Worm (Caenorhabditis elegans) whole organism, L1 larva: ENCODE results near the gene mksr-2.

Experiments
- ama-1 ChIP-seq: fragments of 150-350 bp; optimal IDR thresholded peaks from 2 replicates; lab custom pipeline; 2014
- ces-1 ChIP-seq: fragments of 150-350 bp; optimal IDR thresholded peaks from 2 replicates; lab custom pipeline; 2014; ENCODE audit warnings: missing biosample characterization, missing genetic modification reagents, missing genetic modification characterization
- elt-3 ChIP-seq, 6 experiments: fragments of 150-350 bp in 1 of 6; sonication (generic microtip); optimal IDR thresholded peaks; 2 replicates each; lab custom pipeline; 2017 to 2018; ENCODE audit warnings: missing biosample characterization in 6 of 6, missing genetic modification characterization in 6 of 6, inconsistent platforms in 1 of 6
- irx-1 ChIP-seq: sonication (generic microtip); optimal IDR thresholded peaks from 2 replicates; lab custom pipeline; 2016; ENCODE audit warnings: missing genetic modification characterization, missing compliant biosample characterization
- lin-15B ChIP-seq: fragments of 150-350 bp; sonication (generic microtip); optimal IDR thresholded peaks from 3 replicates; lab custom pipeline; 2014; ENCODE audit warnings: missing biosample characterization, missing genetic modification characterization
- lin-39 ChIP-seq: fragments of 150-350 bp; optimal IDR thresholded peaks from 2 replicates; lab custom pipeline; 2014; ENCODE audit warnings: missing biosample characterization, missing genetic modification reagents, missing genetic modification characterization
- mdl-1 ChIP-seq, 2 experiments: fragments of 150-350 bp; optimal IDR thresholded peaks; 2 replicates each; lab custom pipeline; 2014 to 2017; ENCODE audit warnings: missing biosample characterization in 2 of 2, missing genetic modification characterization in 2 of 2, inconsistent platforms in 1 of 2
- mep-1 ChIP-seq: fragments of 150-350 bp; optimal IDR thresholded peaks from 2 replicates; lab custom pipeline; 2014; ENCODE audit warnings: missing biosample characterization, missing genetic modification characterization
- nhr-28 ChIP-seq: fragments of 150-350 bp; optimal IDR thresholded peaks from 2 replicates; lab custom pipeline; 2014; ENCODE audit warnings: missing biosample characterization, missing genetic modification characterization
- pax-3 ChIP-seq: fragments of 200-800 bp; sonication (Bioruptor generic); optimal IDR thresholded peaks from 2 replicates; lab custom pipeline; 2018; ENCODE audit warnings: mild to moderate bottlenecking, missing genetic modification characterization, moderate library complexity, missing compliant biosample characterization
- skn-1 ChIP-seq: fragments of 150-350 bp; optimal IDR thresholded peaks from 2 replicates; lab custom pipeline; 2014; ENCODE audit warnings: missing biosample characterization, missing genetic modification characterization
- sox-4 ChIP-seq: sonication (generic microtip); optimal IDR thresholded peaks from 2 replicates; lab custom pipeline; 2016; ENCODE audit warnings: missing genetic modification characterization, missing compliant biosample characterization
- vab-15 ChIP-seq: sonication (generic microtip); optimal IDR thresholded peaks from 2 replicates; lab custom pipeline; 2017; ENCODE audit warnings: missing genotype, mild to moderate bottlenecking, missing genetic modification characterization, missing compliant biosample characterization
- xbp-1 ChIP-seq: sonication (generic microtip); optimal IDR thresholded peaks from 2 replicates; lab custom pipeline; 2016; ENCODE audit warnings: missing genetic modification characterization, missing compliant biosample characterization

ce11 chrIV:2322998-2323397 is 16.7 kb upstream of the mksr-2 start, which contains the start of gene nsy-4:
- TF ChIP-seq vab-15 (tag; lab: Kevin White, UChicago): no peak
- no peak for TF ChIP-seq mep-1 (tag; lab: Kevin White, UChicago)
- TF ChIP-seq sox-4 (tag; lab: Kevin White, UChicago): no peak
- no peak for TF ChIP-seq nhr-28 (tag; lab: Kevin White, UChicago)
- no peak for TF ChIP-seq elt-3 (tag; optimal IDR thresholded peaks at IDR 0.05; lab: Kevin White, UChicago)
- TF ChIP-seq irx-1 (tag; lab: Kevin White, UChicago): no peak
- no peak for TF ChIP-seq skn-1
- TF ChIP-seq lin-39: no peak
- TF ChIP-seq xbp-1 (tag; lab: Kevin White, UChicago): no peak
- TF ChIP-seq mdl-1 (tag; optimal IDR thresholded peaks at IDR 0.05; lab: Kevin White, UChicago): no peak
- TF ChIP-seq ama-1 (lab: Kevin White, UChicago): no peak
- TF ChIP-seq ces-1 (GFP tag; lab: Kevin White, UChicago): no peak
- no peak for TF ChIP-seq pax-3
- no peak for TF ChIP-seq lin-15B
